In the genomic region with DNA sequence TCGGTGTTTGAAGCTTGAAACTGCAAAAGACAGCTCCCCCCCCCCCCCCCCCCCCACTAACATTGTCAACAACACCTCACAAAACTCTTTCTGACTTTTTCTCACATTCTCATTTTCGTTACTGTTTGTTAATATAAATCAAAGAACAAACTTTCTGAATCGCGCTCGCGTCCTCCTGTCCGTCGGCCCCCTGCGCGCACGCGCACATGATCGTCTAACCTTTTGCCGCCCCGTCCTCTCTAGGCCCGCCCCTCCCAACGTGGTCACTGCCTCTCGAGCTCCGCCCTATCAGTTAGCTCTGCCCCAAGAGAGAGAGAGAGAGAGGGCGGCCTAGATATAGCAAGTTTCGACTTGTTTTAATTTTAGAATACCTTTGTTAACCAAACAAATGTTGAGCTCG, we compare ENCODE assay signal across 1 worm cellular context.
A peak's percentile ranks its signal among the peaks of the same experiment; 100 is the strongest.
TF ChIP-seq lines count a peak whose summit lies in the region.

No protein-coding gene starts in this region.

TF ChIP-seq in whole organism, L4 larva, 104 proteins besides CTCF, POLR2A, EP300 and RAD21 (continued from another document):
- TF ChIP-seq unc-62 (GFP tag; optimal IDR thresholded peaks at IDR 0.05 in 1 of 2; lab: Kevin White, UChicago) (no peak), unc-62 (tag; optimal IDR thresholded peaks at IDR 0.05; lab: Kevin White, UChicago) (no peak), dmd-8 (GFP tag; IDR thresholded peaks at IDR 0.05; lab: Robert Waterston, UW) (no peak), F44E2.7 (GFP tag; IDR thresholded peaks at IDR 0.05; lab: Robert Waterston, UW) (no peak), mdl-1 (tag; optimal IDR thresholded peaks at IDR 0.05; lab: Kevin White, UChicago) (peak in 1 of 2 experiments; percentile 1), ztf-7 (tag; optimal IDR thresholded peaks at IDR 0.05; lab: Kevin White, UChicago) (no peak), ceh-44 (GFP tag; IDR thresholded peaks at IDR 0.05; lab: Robert Waterston, UW) (no peak), nhr-10 (tag; optimal IDR thresholded peaks at IDR 0.05; lab: Kevin White, UChicago) (no peak), F10B5.3 (tag; optimal IDR thresholded peaks at IDR 0.05; lab: Kevin White, UChicago) (no peak), mep-1 (tag; optimal IDR thresholded peaks at IDR 0.05; lab: Kevin White, UChicago) (peak; percentile 47), tra-1 (GFP tag; IDR thresholded peaks at IDR 0.05; lab: Robert Waterston, UW) (0 out of 2 replicates have a peak, but pooled peaks have one; percentile 6), ceh-28 (tag; optimal IDR thresholded peaks at IDR 0.05; lab: Kevin White, UChicago) (no peak), nhr-77 (tag; optimal IDR thresholded peaks at IDR 0.05; lab: Kevin White, UChicago) (no peak), skn-1 (tag; optimal IDR thresholded peaks at IDR 0.05; lab: Kevin White, UChicago) (no peak), snpc-1.2 (GFP tag; IDR thresholded peaks at IDR 0.05; lab: Robert Waterston, UW) (no peak), lir-3 (tag; optimal IDR thresholded peaks at IDR 0.05; lab: Kevin White, UChicago) (no peak), dmd-6 (GFP tag; IDR thresholded peaks at IDR 0.05; lab: Robert Waterston, UW) (0 out of 2 replicates have a peak, but pooled peaks have one; percentile 6), php-3 (GFP tag; IDR thresholded peaks at IDR 0.05; lab: Robert Waterston, UW) (no peak), daf-12 (tag; optimal IDR thresholded peaks at IDR 0.05; lab: Kevin White, UChicago) (no peak), ceh-62 (tag; optimal IDR thresholded peaks at IDR 0.05; lab: Kevin White, UChicago) (no peak), zip-11 (GFP tag; IDR thresholded peaks at IDR 0.05; lab: Robert Waterston, UW) (no peak), fkh-10 (GFP tag; optimal IDR thresholded peaks at IDR 0.05; lab: Kevin White, UChicago) (no peak), lsy-2 (tag; optimal IDR thresholded peaks at IDR 0.05; lab: Kevin White, UChicago) (no peak), ZK546.5 (tag; optimal IDR thresholded peaks at IDR 0.05; lab: Kevin White, UChicago) (no peak), vab-7 (GFP tag; IDR thresholded peaks at IDR 0.05; lab: Robert Waterston, UW) (no peak), lin-39 (tag; optimal IDR thresholded peaks at IDR 0.05; lab: Kevin White, UChicago) (no peak), Y75B8A.6 (GFP tag; IDR thresholded peaks at IDR 0.05; lab: Robert Waterston, UW) (no peak), F37D6.2 (tag; optimal IDR thresholded peaks at IDR 0.05; lab: Kevin White, UChicago) (no peak), D1046.2 (GFP tag; IDR thresholded peaks at IDR 0.05; lab: Robert Waterston, UW) (no peak), egl-43 (GFP tag; IDR thresholded peaks at IDR 0.05; lab: Robert Waterston, UW) (peak; percentile 68; the same call in 1 of the 2 replicates)
